Fruit fly (Drosophila melanogaster) whole organism, adult: Measurements from ENCODE around the gene CG11899.
A peak's percentile ranks its signal among the peaks of the same experiment; 100 is the strongest.

Experiments used
- CG11617 ChIP-seq: fragments of 200-800 bp; sonication (Bioruptor generic); optimal IDR thresholded peaks from 2 replicates; lab custom pipeline; 2017; ENCODE audit warnings: mild to moderate bottlenecking, missing biosample characterization, missing genetic modification reagents, missing genetic modification characterization
- CG12768 ChIP-seq: fragments of 200-800 bp; sonication (Bioruptor generic); optimal IDR thresholded peaks from 2 replicates; lab custom pipeline; 2017; ENCODE audit warnings: missing biosample characterization, missing genetic modification characterization, mild to moderate bottlenecking, moderate library complexity, missing genetic modification reagents
- CG14711 ChIP-seq: fragments of 200-800 bp; sonication (Bioruptor generic); optimal IDR thresholded peaks from 2 replicates; lab custom pipeline; 2018; ENCODE audit warnings: missing biosample characterization, mild to moderate bottlenecking, missing genetic modification characterization, moderate library complexity
- CG1620 ChIP-seq: fragments of 200-800 bp; sonication (Bioruptor generic); optimal IDR thresholded peaks from 2 replicates; lab custom pipeline; 2016; ENCODE audit warnings: missing biosample characterization, missing genetic modification characterization
- CG33017 ChIP-seq: fragments of 200-800 bp; sonication (Bioruptor generic); optimal IDR thresholded peaks from 2 replicates; lab custom pipeline; 2018; ENCODE audit warnings: missing biosample characterization, mild to moderate bottlenecking, missing genetic modification characterization, moderate library complexity
- CG5204 ChIP-seq: fragments of 200-800 bp; sonication (Bioruptor generic); optimal IDR thresholded peaks from 2 replicates; lab custom pipeline; 2016; ENCODE audit warnings: missing biosample characterization, missing genetic modification characterization
- CG7045 ChIP-seq: fragments of 200-800 bp; sonication (Bioruptor generic); optimal IDR thresholded peaks from 2 replicates; lab custom pipeline; 2017; ENCODE audit warnings: missing biosample characterization, mild to moderate bottlenecking, missing genetic modification characterization
- CG7101 ChIP-seq: fragments of 200-800 bp; sonication (Bioruptor generic); optimal IDR thresholded peaks from 2 replicates; lab custom pipeline; 2018; ENCODE audit warnings: missing biosample characterization, mild to moderate bottlenecking, missing genetic modification characterization, moderate library complexity
- Clk ChIP-seq: fragments of 200-800 bp; sonication (Bioruptor generic); optimal IDR thresholded peaks from 2 replicates; lab custom pipeline; 2017; ENCODE audit warnings: missing biosample characterization, missing genetic modification characterization
- Crg-1 ChIP-seq: fragments of 200-800 bp; sonication (Bioruptor generic); optimal IDR thresholded peaks from 2 replicates; lab custom pipeline; 2016; ENCODE audit warnings: missing biosample characterization, missing genetic modification characterization
- Hr96 ChIP-seq: fragments of 200-800 bp; sonication (Bioruptor generic); optimal IDR thresholded peaks from 2 replicates; lab custom pipeline; 2016; ENCODE audit warnings: missing biosample characterization, missing genetic modification characterization
- Mnt ChIP-seq: fragments of 200-800 bp; sonication (Bioruptor generic); optimal IDR thresholded peaks from 2 replicates; lab custom pipeline; 2016; ENCODE audit warnings: missing biosample characterization, mild to moderate bottlenecking, missing genetic modification characterization
- bab1 ChIP-seq: fragments of 200-800 bp; sonication (Bioruptor generic); optimal IDR thresholded peaks from 3 replicates; lab custom pipeline; 2019; ENCODE audit warnings: missing biosample characterization, mild to moderate bottlenecking, missing genetic modification characterization, moderate library complexity
- cic ChIP-seq: fragments of 200-800 bp; sonication (Bioruptor generic); optimal IDR thresholded peaks from 2 replicates; lab custom pipeline; 2017; ENCODE audit warnings: missing biosample characterization, mild to moderate bottlenecking, missing genetic modification characterization, moderate library complexity
- cnc ChIP-seq, 2 experiments: fragments of >200 bp; optimal IDR thresholded peaks; 2 replicates each; lab custom pipeline; 2017
- kay ChIP-seq: fragments of 200-800 bp; sonication (Bioruptor generic); peaks from one replicate; lab custom pipeline; 2016; ENCODE audit warnings: missing biosample characterization, missing genetic modification characterization, borderline replicate concordance
- ovo ChIP-seq: fragments of 200-800 bp; sonication (Bioruptor generic); optimal IDR thresholded peaks from 2 replicates; lab custom pipeline; 2016; ENCODE audit warnings: missing biosample characterization, missing genetic modification characterization
- pad ChIP-seq: fragments of 200-800 bp; sonication (Bioruptor generic); optimal IDR thresholded peaks from 3 replicates; lab custom pipeline; 2017; ENCODE audit warnings: missing biosample characterization, missing genetic modification characterization, mild to moderate bottlenecking, moderate library complexity, missing genetic modification reagents
- tj ChIP-seq: fragments of 200-800 bp; sonication (Bioruptor generic); optimal IDR thresholded peaks from 3 replicates; lab custom pipeline; 2017; ENCODE audit warnings: missing biosample characterization, mild to moderate bottlenecking, missing genetic modification characterization, moderate library complexity
- toe ChIP-seq: fragments of 200-800 bp; sonication (Bioruptor generic); optimal IDR thresholded peaks from 2 replicates; lab custom pipeline; 2016; ENCODE audit warnings: missing biosample characterization, missing genetic modification characterization

CG11899 gene

DNA sequence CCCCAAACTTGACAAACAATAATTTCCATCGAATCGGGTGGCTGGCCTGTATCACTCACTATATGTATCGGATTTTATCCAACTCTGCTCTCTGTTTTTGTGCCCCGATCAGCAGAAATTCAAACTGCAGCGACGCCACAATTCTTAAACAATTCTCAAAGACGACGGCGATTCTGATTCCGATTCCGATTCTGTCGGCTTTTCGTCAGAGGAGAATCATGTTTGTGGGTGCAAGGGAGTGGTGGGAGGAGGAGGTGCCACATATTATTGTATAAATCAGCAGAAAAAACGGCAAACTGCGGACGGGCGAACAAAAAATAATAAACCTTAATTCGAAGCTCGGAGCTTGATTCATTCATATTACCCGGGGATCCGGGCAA is 16.2 kb downstream of the CG11899 start:
- TF ChIP-seq CG33017 (tag; lab: Kevin White, UChicago) = no peak
- TF ChIP-seq CG1620 (GFP tag; lab: Kevin White, UChicago) = no peak
- peak; percentile 99 for TF ChIP-seq tj (GFP tag; lab: Kevin White, UChicago)

DNA sequence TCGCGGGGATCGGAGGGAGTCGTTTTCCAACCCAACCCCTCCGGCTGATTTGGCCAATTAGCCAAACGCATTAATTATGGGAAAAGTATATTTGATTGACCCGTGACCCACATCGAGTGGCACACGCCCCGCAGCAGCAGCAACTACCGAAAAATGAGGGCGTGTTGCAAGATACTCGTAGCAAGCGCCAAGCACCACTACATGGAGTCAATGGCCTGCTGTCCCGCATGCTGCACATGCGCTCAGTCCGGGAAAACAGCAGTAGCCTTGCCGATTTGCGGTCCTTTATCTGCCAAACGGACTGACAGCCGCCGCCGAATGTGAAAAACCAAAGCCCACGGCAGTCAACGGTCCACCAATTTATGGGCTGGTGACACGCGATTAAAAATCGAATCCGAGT is 17.1 kb downstream of the CG11899 start:
- no peak for TF ChIP-seq cnc (optimal IDR thresholded peaks at IDR 0.05; lab: Kevin White, UChicago)
- no peak for TF ChIP-seq cic (GFP tag; lab: Kevin White, UChicago)
- TF ChIP-seq CG33017 (tag; lab: Kevin White, UChicago) = no peak
- no peak for TF ChIP-seq CG7045 (GFP tag; lab: Kevin White, UChicago)
- TF ChIP-seq CG7101 = no peak
- TF ChIP-seq CG11617 = no peak
- no peak for TF ChIP-seq toe (GFP tag; lab: Kevin White, UChicago)

dm6 chr3R:29218001-29218400 is 17.7 kb downstream of the CG11899 start:
- TF ChIP-seq cic (GFP tag; lab: Kevin White, UChicago) = no peak
- no peak for TF ChIP-seq Mnt (GFP tag; lab: Kevin White, UChicago)
- TF ChIP-seq CG12768 (GFP tag; lab: Kevin White, UChicago) = no peak
- no peak for TF ChIP-seq CG7101
- TF ChIP-seq pad (GFP tag; lab: Kevin White, UChicago) = no peak
- TF ChIP-seq toe (GFP tag; lab: Kevin White, UChicago) = no peak

DNA sequence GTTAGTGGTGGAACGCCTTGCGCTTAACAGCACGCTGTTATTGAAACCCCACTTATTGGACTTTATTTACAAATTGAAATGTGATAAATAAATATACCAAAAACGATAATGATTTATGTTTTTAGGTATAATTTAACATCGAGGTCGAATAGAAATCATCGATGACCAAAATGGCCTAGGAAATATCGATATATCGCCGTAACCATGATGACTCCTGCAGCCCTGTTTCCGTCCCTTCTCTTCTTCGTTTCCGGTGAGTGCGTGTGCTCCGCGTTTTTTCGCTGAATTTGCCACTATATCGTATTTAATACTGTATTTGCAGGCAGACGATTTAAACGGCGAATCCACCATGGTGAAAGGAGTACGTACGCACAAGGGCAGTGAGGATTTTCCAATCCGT is 19.7 kb downstream of the CG11899 start, which contains the start of gene eEF1gamma:
Gene eEF1gamma (plus strand): TSS at position 225 of the 400 bp plus-strand sequence.
- TF ChIP-seq pad (GFP tag; lab: Kevin White, UChicago) (peak; percentile 88), Hr96 (GFP tag; lab: Kevin White, UChicago) (peak; percentile 96), bab1 (GFP tag; lab: Kevin White, UChicago) (peak; percentile 96), CG12768 (GFP tag; lab: Kevin White, UChicago) (peak; percentile 93), CG5204 (peak; percentile 93), toe (GFP tag; lab: Kevin White, UChicago) (peak; percentile 92), Mnt (GFP tag; lab: Kevin White, UChicago) (peak; percentile 93), CG7045 (GFP tag; lab: Kevin White, UChicago) (peak; percentile 95), CG7101 (peak; percentile 94), cnc (optimal IDR thresholded peaks at IDR 0.05; lab: Kevin White, UChicago) (no peak), cic (GFP tag; lab: Kevin White, UChicago) (peak; percentile 73), CG1620 (GFP tag; lab: Kevin White, UChicago) (peak; percentile 95), CG33017 (tag; lab: Kevin White, UChicago) (peak; percentile 84), Crg-1 (GFP tag; lab: Kevin White, UChicago) (peak; percentile 97), CG11617 (peak; percentile 97), ovo (peak; percentile 95), Clk (GFP tag; lab: Kevin White, UChicago) (peak; percentile 87), kay (GFP tag; lab: Kevin White, UChicago) (no peak), CG14711 (tag; lab: Kevin White, UChicago) (peak; percentile 80), tj (GFP tag; lab: Kevin White, UChicago) (peak; percentile 87)

- TF ChIP-seq CG11617 = no peak
- TF ChIP-seq CG1620 (GFP tag; lab: Kevin White, UChicago) = no peak
- TF ChIP-seq cnc (optimal IDR thresholded peaks at IDR 0.05; lab: Kevin White, UChicago) = no peak
- TF ChIP-seq CG12768 (GFP tag; lab: Kevin White, UChicago) = no peak
- no peak for TF ChIP-seq CG7101
- TF ChIP-seq CG33017 (tag; lab: Kevin White, UChicago) = no peak
- no peak for TF ChIP-seq CG5204
- no peak for TF ChIP-seq toe (GFP tag; lab: Kevin White, UChicago)
- TF ChIP-seq ovo = no peak
- no peak for TF ChIP-seq bab1 (GFP tag; lab: Kevin White, UChicago)
- TF ChIP-seq Clk (GFP tag; lab: Kevin White, UChicago) = no peak
- no peak for TF ChIP-seq Mnt (GFP tag; lab: Kevin White, UChicago)
- TF ChIP-seq CG14711 (tag; lab: Kevin White, UChicago) = no peak
- no peak for TF ChIP-seq Hr96 (GFP tag; lab: Kevin White, UChicago)
- no peak for TF ChIP-seq CG7045 (GFP tag; lab: Kevin White, UChicago)
- TF ChIP-seq tj (GFP tag; lab: Kevin White, UChicago) = no peak
- no peak for TF ChIP-seq pad (GFP tag; lab: Kevin White, UChicago)
- no peak for TF ChIP-seq cic (GFP tag; lab: Kevin White, UChicago)
Observed at dm6 chr3R:29220585-29220984, 20.3 kb downstream of the CG11899 start.

DNA sequence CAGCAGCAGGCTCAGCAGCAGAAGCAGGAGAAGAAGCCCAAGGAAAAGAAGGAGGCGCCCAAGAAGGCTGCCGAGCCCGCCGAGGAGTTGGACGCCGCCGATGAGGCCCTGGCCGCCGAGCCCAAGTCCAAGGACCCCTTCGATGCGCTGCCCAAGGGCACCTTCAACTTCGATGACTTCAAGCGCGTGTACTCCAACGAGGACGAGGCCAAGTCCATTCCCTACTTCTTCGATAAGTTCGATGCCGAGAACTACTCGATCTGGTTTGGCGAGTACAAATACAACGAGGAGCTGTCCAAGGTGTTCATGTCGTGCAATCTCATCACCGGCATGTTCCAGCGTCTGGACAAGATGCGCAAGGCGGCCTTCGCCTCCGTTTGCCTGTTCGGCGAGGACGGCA is 20.9 kb downstream of the CG11899 start:
- TF ChIP-seq cnc (optimal IDR thresholded peaks at IDR 0.05; lab: Kevin White, UChicago) (no peak), CG7101 (no peak), Clk (GFP tag; lab: Kevin White, UChicago) (no peak), CG1620 (GFP tag; lab: Kevin White, UChicago) (no peak), Mnt (GFP tag; lab: Kevin White, UChicago) (no peak), Hr96 (GFP tag; lab: Kevin White, UChicago) (no peak), tj (GFP tag; lab: Kevin White, UChicago) (no peak), CG12768 (GFP tag; lab: Kevin White, UChicago) (no peak), cic (GFP tag; lab: Kevin White, UChicago) (no peak), CG14711 (tag; lab: Kevin White, UChicago) (no peak)
